Fruit fly (Drosophila melanogaster): ENCODE measurements around the gene ro.
A peak's percentile ranks its signal among the peaks of the same experiment; 100 is the strongest.

ro gene

dm6 chr3R:26888086-26888724, 7.2 kb upstream of the ro start (continued):
- TF ChIP-seq Fer1 (GFP tag; optimal IDR thresholded peaks at IDR 0.05) (peak; percentile 51), chm (GFP tag; IDR thresholded peaks at IDR 0.05) (no peak), CG10462 (GFP tag; optimal IDR thresholded peaks at IDR 0.05) (no peak), Xbp1 (GFP tag; optimal IDR thresholded peaks at IDR 0.05) (peak; percentile 51), Opbp (GFP tag; IDR thresholded peaks at IDR 0.05; ENCODE audit: partially characterized antibody) (no peak), ken (GFP tag; IDR thresholded peaks at IDR 0.05) (no peak), CG12219 (GFP tag; optimal IDR thresholded peaks at IDR 0.05) (peak; percentile 50), H15 (GFP tag; IDR thresholded peaks at IDR 0.05) (no peak), CG34376 (GFP tag; optimal IDR thresholded peaks at IDR 0.05) (no peak), CG14860 (GFP tag; IDR thresholded peaks at IDR 0.05; ENCODE audit: partially characterized antibody) (no peak), Stat92E (GFP tag; optimal IDR thresholded peaks at IDR 0.05) (no peak), CG10366 (GFP tag; IDR thresholded peaks at IDR 0.05) (peak; percentile 26; the same call in 1 of the 2 replicates), disco-r (GFP tag; optimal IDR thresholded peaks at IDR 0.05) (no peak), Gug (GFP tag; IDR thresholded peaks at IDR 0.05) (no peak), CrebB (tag; optimal IDR thresholded peaks at IDR 0.05) (peak; percentile 3), CG1529 (GFP tag; optimal IDR thresholded peaks at IDR 0.05) (peak; percentile 24), Taf1 (GFP tag; IDR thresholded peaks at IDR 0.05) (no peak), CG18619 (GFP tag; optimal IDR thresholded peaks at IDR 0.05) (peak; percentile 14), sens (GFP tag) (peak; percentile 83), CG7963 (GFP tag; IDR thresholded peaks at IDR 0.05; ENCODE audit: partially characterized antibody) (no peak), HmgD (GFP tag; optimal IDR thresholded peaks at IDR 0.05) (no peak), CG16863 (GFP tag; optimal IDR thresholded peaks at IDR 0.05) (peak; percentile 32), CG8478 (optimal IDR thresholded peaks at IDR 0.05) (no peak), Hsf (GFP tag; optimal IDR thresholded peaks at IDR 0.05) (peak; percentile 48), chif (GFP tag; optimal IDR thresholded peaks at IDR 0.05) (peak in 1 of 2 experiments; percentile 36), CG13894 (tag; optimal IDR thresholded peaks at IDR 0.05) (peak; percentile 81), Adf1 (GFP tag; IDR thresholded peaks at IDR 0.05) (no peak), HLH3B (GFP tag; IDR thresholded peaks at IDR 0.05) (no peak), CG6689 (GFP tag; IDR thresholded peaks at IDR 0.05) (peak; percentile 55; the same call in 1 of the 2 replicates), mam (GFP tag; optimal IDR thresholded peaks at IDR 0.05) (peak; percentile 30), CG7987 (GFP tag; optimal IDR thresholded peaks at IDR 0.05) (no peak), CG16815 (GFP tag; optimal IDR thresholded peaks at IDR 0.05) (no peak), pum (GFP tag; optimal IDR thresholded peaks at IDR 0.05) (peak; percentile 51), gem (tag; optimal IDR thresholded peaks at IDR 0.05) (peak; percentile 78), MTF-1 (GFP tag; optimal IDR thresholded peaks at IDR 0.05; ENCODE audit: borderline replicate concordance) (no peak), zfh1 (GFP tag; IDR thresholded peaks at IDR 0.05) (peak; percentile 34; the same call in 1 of the 3 replicates), btn (GFP tag; optimal IDR thresholded peaks at IDR 0.05) (no peak), fru (optimal IDR thresholded peaks at IDR 0.05) (no peak), CTCF (GFP tag; optimal IDR thresholded peaks at IDR 0.05) (no peak), CG7372 (GFP tag; IDR thresholded peaks at IDR 0.05) (no peak), pfk (GFP tag; optimal IDR thresholded peaks at IDR 0.05) (no peak), gcm2 (GFP tag; optimal IDR thresholded peaks at IDR 0.05) (no peak), CG17612 (GFP tag; IDR thresholded peaks at IDR 0.05) (no peak), ash1 (GFP tag; optimal IDR thresholded peaks at IDR 0.05) (no peak), CG3163 (GFP tag; optimal IDR thresholded peaks at IDR 0.05) (no peak), HHEX (GFP tag; optimal IDR thresholded peaks at IDR 0.05) (peak; percentile 55), CG14710 (tag; optimal IDR thresholded peaks at IDR 0.05) (peak; percentile 6), danr (GFP tag; IDR thresholded peaks at IDR 0.05) (no peak), CG2116 (GFP tag; optimal IDR thresholded peaks at IDR 0.05) (no peak), Neu2 (GFP tag; optimal IDR thresholded peaks at IDR 0.05; ENCODE audit: borderline replicate concordance) (no peak), CG17802 (tag; optimal IDR thresholded peaks at IDR 0.05) (no peak), ato (GFP tag; IDR thresholded peaks at IDR 0.05; ENCODE audit: partially characterized antibody) (no peak)

All from whole organism, embryonic.